Worm (Caenorhabditis elegans) whole organism, young adult: ENCODE data around the gene sto-1.

Experiments
- F57C9.4 ChIP-seq: sonication (generic microtip); optimal IDR thresholded peaks from 2 replicates; lab custom pipeline; 2017; ENCODE audit warnings: mild to moderate bottlenecking, missing genetic modification characterization, missing compliant biosample characterization
- Y53G8AR.9 ChIP-seq: fragments of 200-800 bp; sonication (Bioruptor generic); conservative IDR thresholded peaks from 2 replicates; pipeline ENCODE4 v1.3.6; 2022; ENCODE audit warnings: missing genetic modification reagents, missing genetic modification characterization, missing compliant biosample characterization
- ceh-40 ChIP-seq: fragments of 200-800 bp; sonication (Bioruptor generic); IDR thresholded peaks from 2 replicates; pipeline ENCODE4 v1.3.6; 2022; ENCODE audit warnings: missing genetic modification characterization, missing compliant biosample characterization
- ceh-58 ChIP-seq: fragments of 200-800 bp; sonication (Bioruptor generic); IDR thresholded peaks from 2 replicates; pipeline ENCODE4 v1.3.6; 2022; ENCODE audit warnings: missing genetic modification characterization, missing compliant biosample characterization
- madf-10 ChIP-seq: sonication (generic microtip); optimal IDR thresholded peaks from 2 replicates; lab custom pipeline; 2016; ENCODE audit warnings: mild to moderate bottlenecking, missing genetic modification characterization, missing compliant biosample characterization
- mcd-1 ChIP-seq: fragments of 200-800 bp; sonication (Bioruptor generic); IDR thresholded peaks from 2 replicates; pipeline ENCODE4 v1.3.6; 2022; ENCODE audit warnings: missing genetic modification reagents, missing genetic modification characterization, missing compliant biosample characterization
- mes-4 ChIP-seq: sonication (generic microtip); optimal IDR thresholded peaks from 2 replicates; lab custom pipeline; 2016; ENCODE audit warnings: missing genotype, missing genetic modification characterization, missing compliant biosample characterization
- nfya-1 ChIP-seq: sonication (generic microtip); optimal IDR thresholded peaks from 2 replicates; lab custom pipeline; 2017; ENCODE audit warnings: antibody characterized with exemption, missing compliant biosample characterization, missing genetic modification characterization, borderline replicate concordance; ENCODE audit not compliant: insufficient read depth
- sea-2 ChIP-seq: fragments of 200-800 bp; sonication (Bioruptor generic); IDR thresholded peaks from 2 replicates; pipeline ENCODE4 v1.3.6; 2022; ENCODE audit warnings: missing genetic modification characterization, missing compliant biosample characterization
- unc-62 ChIP-seq: fragments of 150-350 bp; optimal IDR thresholded peaks from 2 replicates; lab custom pipeline; 2014; ENCODE audit warnings: missing biosample characterization, missing genetic modification reagents, missing genetic modification characterization

ce11 chrX:7585610-7586259 lies 23.1 kb downstream of the sto-1 start, which contains the start of gene adt-2:
- TF ChIP-seq Y53G8AR.9 (GFP tag; lab: Robert Waterston, UW) (no peak), mes-4 (tag; lab: Kevin White, UChicago) (no peak), madf-10 (tag; lab: Kevin White, UChicago) (no peak), ceh-40 (GFP tag; lab: Robert Waterston, UW) (no peak), sea-2 (GFP tag; lab: Robert Waterston, UW) (no peak), F57C9.4 (tag; lab: Kevin White, UChicago) (no peak), unc-62 (no peak), nfya-1 (tag; lab: Kevin White, UChicago) (no peak), mcd-1 (GFP tag; lab: Robert Waterston, UW) (no peak), ceh-58 (GFP tag; lab: Robert Waterston, UW) (no peak)
